Fruit fly (Drosophila melanogaster) whole organism, embryonic: ENCODE results near the gene CG13258.

Experiments used
- Atf6 ChIP-seq: fragments of 200-800 bp; sonication (Bioruptor generic); IDR thresholded peaks from 2 replicates; pipeline ENCODE4 v1.3.6; 2022; ENCODE audit warnings: missing biosample characterization, missing genetic modification characterization
- B-H1 ChIP-seq: fragments of 200-800 bp; sonication (Bioruptor generic); IDR thresholded peaks from 3 replicates; pipeline ENCODE4 v1.3.6; 2022; ENCODE audit warnings: missing biosample characterization, missing genetic modification characterization
- Bdp1 ChIP-seq: fragments of 200-800 bp; sonication (Bioruptor generic); optimal IDR thresholded peaks from 3 replicates; lab custom pipeline; 2016; ENCODE audit warnings: missing biosample characterization, missing genetic modification characterization
- CG10267 ChIP-seq: fragments of 200-800 bp; sonication (Bioruptor generic); optimal IDR thresholded peaks from 2 replicates; lab custom pipeline; 2018; ENCODE audit warnings: missing biosample characterization, mild to moderate bottlenecking, missing genetic modification characterization, moderate library complexity
- CG10565 ChIP-seq: fragments of 200-800 bp; sonication (Bioruptor generic); optimal IDR thresholded peaks from 3 replicates; lab custom pipeline; 2016; ENCODE audit warnings: missing biosample characterization, mild to moderate bottlenecking, missing genetic modification characterization
- CG12071 ChIP-seq: fragments of 200-800 bp; sonication (Bioruptor generic); optimal IDR thresholded peaks from 3 replicates; lab custom pipeline; 2018; ENCODE audit warnings: missing biosample characterization, mild to moderate bottlenecking, missing genetic modification characterization
- CG12104 ChIP-seq: fragments of 200-800 bp; sonication (Bioruptor generic); optimal IDR thresholded peaks from 3 replicates; lab custom pipeline; 2016; ENCODE audit warnings: missing biosample characterization, missing genetic modification characterization
- CG1233 ChIP-seq: fragments of 200-800 bp; sonication (Bioruptor generic); optimal IDR thresholded peaks from 4 replicates; lab custom pipeline; 2018; ENCODE audit warnings: missing biosample characterization, mild to moderate bottlenecking, missing genetic modification characterization
- CG14710 ChIP-seq: fragments of 200-800 bp; sonication (Bioruptor generic); optimal IDR thresholded peaks from 3 replicates; lab custom pipeline; 2019; ENCODE audit warnings: missing biosample characterization, mild to moderate bottlenecking, missing genetic modification characterization, moderate library complexity
- CG14860 ChIP-seq: fragments of 200-800 bp; sonication (Bioruptor generic); IDR thresholded peaks from 3 replicates; pipeline ENCODE4 v1.3.6; 2022; ENCODE audit warnings: missing biosample characterization, missing genetic modification characterization; ENCODE audit not compliant: partially characterized antibody
- CG16863 ChIP-seq: fragments of 200-800 bp; sonication (Bioruptor generic); optimal IDR thresholded peaks from 3 replicates; lab custom pipeline; 2016; ENCODE audit warnings: missing biosample characterization, missing genetic modification characterization
- CG17328 ChIP-seq: fragments of 200-800 bp; sonication (Bioruptor generic); IDR thresholded peaks from 2 replicates; pipeline ENCODE4 v1.3.6; 2022; ENCODE audit warnings: missing biosample characterization, missing genetic modification characterization
- CG18599 ChIP-seq: fragments of 200-800 bp; sonication (Bioruptor generic); optimal IDR thresholded peaks from 3 replicates; lab custom pipeline; 2017; ENCODE audit warnings: missing biosample characterization, missing genetic modification characterization, mild to moderate bottlenecking, moderate library complexity, missing genetic modification reagents
- CG2678 ChIP-seq: fragments of 200-800 bp; sonication (Bioruptor generic); optimal IDR thresholded peaks from 3 replicates; lab custom pipeline; 2019; ENCODE audit warnings: missing biosample characterization, mild to moderate bottlenecking, missing genetic modification characterization, moderate library complexity
- CG31224 ChIP-seq: fragments of 200-800 bp; sonication (Bioruptor generic); IDR thresholded peaks from 2 replicates; pipeline ENCODE4 v1.3.6; 2022; ENCODE audit warnings: missing biosample characterization, missing genetic modification characterization
- CG32767 ChIP-seq: fragments of 200-800 bp; sonication (Bioruptor generic); IDR thresholded peaks from 2 replicates; pipeline ENCODE4 v1.3.6; 2022; ENCODE audit warnings: missing biosample characterization, missing genetic modification characterization
- CG3407 ChIP-seq: fragments of 200-800 bp; sonication (Bioruptor generic); optimal IDR thresholded peaks from 2 replicates; lab custom pipeline; 2018; ENCODE audit warnings: missing biosample characterization, mild to moderate bottlenecking, missing genetic modification characterization
- CG34224 ChIP-seq: fragments of 200-800 bp; sonication (Bioruptor generic); IDR thresholded peaks from 3 replicates; pipeline ENCODE4 v1.3.6; 2022; ENCODE audit warnings: missing biosample characterization, missing genetic modification characterization; ENCODE audit not compliant: partially characterized antibody
- CG3838 ChIP-seq: fragments of 200-800 bp; sonication (Bioruptor generic); optimal IDR thresholded peaks from 3 replicates; lab custom pipeline; 2016; ENCODE audit warnings: missing biosample characterization, missing genetic modification characterization
- CG4282 ChIP-seq: fragments of 200-800 bp; sonication (Bioruptor generic); optimal IDR thresholded peaks from 2 replicates; lab custom pipeline; 2016; ENCODE audit warnings: missing biosample characterization, missing genetic modification characterization
- CG4707 ChIP-seq: fragments of 200-800 bp; sonication (Bioruptor generic); optimal IDR thresholded peaks from 2 replicates; lab custom pipeline; 2018; ENCODE audit warnings: missing biosample characterization, mild to moderate bottlenecking, missing genetic modification characterization, moderate library complexity
- Ets65A ChIP-seq: fragments of 200-800 bp; sonication (Bioruptor generic); peaks from one replicate; lab custom pipeline; 2016; ENCODE audit warnings: missing biosample characterization, missing genetic modification characterization
- HLH3B ChIP-seq: fragments of 200-800 bp; sonication (Bioruptor generic); IDR thresholded peaks from 2 replicates; pipeline ENCODE4 v1.3.6; 2022; ENCODE audit warnings: missing biosample characterization, missing genetic modification characterization
- HLHmδ ChIP-seq: fragments of 200-800 bp; sonication (Bioruptor generic); optimal IDR thresholded peaks from 2 replicates; lab custom pipeline; 2018; ENCODE audit warnings: missing biosample characterization, mild to moderate bottlenecking, missing genetic modification characterization, moderate library complexity
- Hand ChIP-seq: fragments of 200-800 bp; sonication (Bioruptor generic); optimal IDR thresholded peaks from 2 replicates; lab custom pipeline; 2017; ENCODE audit warnings: mild to moderate bottlenecking, missing biosample characterization, missing genetic modification reagents, missing genetic modification characterization
- HmgZ ChIP-seq: fragments of 200-800 bp; sonication (Bioruptor generic); optimal IDR thresholded peaks from 2 replicates; lab custom pipeline; 2018; ENCODE audit warnings: missing biosample characterization, mild to moderate bottlenecking, missing genetic modification characterization
- Hsf ChIP-seq: fragments of 200-800 bp; sonication (Bioruptor generic); optimal IDR thresholded peaks from 3 replicates; lab custom pipeline; 2016; ENCODE audit warnings: missing biosample characterization, missing genetic modification characterization
- MBD-R2 ChIP-seq: fragments of 200-800 bp; sonication (Bioruptor generic); IDR thresholded peaks from 2 replicates; pipeline ENCODE4 v1.3.6; 2022; ENCODE audit warnings: missing biosample characterization, missing genetic modification characterization
- Mad ChIP-seq: fragments of 200-800 bp; sonication (Bioruptor generic); optimal IDR thresholded peaks from 2 replicates; lab custom pipeline; 2016; ENCODE audit warnings: missing biosample characterization, missing genetic modification characterization
- Poxn ChIP-seq: fragments of 200-800 bp; sonication (Bioruptor generic); IDR thresholded peaks from 2 replicates; pipeline ENCODE4 v1.3.6; 2022; ENCODE audit warnings: missing biosample characterization, missing genetic modification characterization
- TFAM ChIP-seq: fragments of 200-800 bp; sonication (Bioruptor generic); optimal IDR thresholded peaks from 2 replicates; lab custom pipeline; 2017; ENCODE audit warnings: missing biosample characterization, missing genetic modification characterization, inconsistent platforms
- abd-A ChIP-seq: fragments of 200-800 bp; sonication (Bioruptor generic); optimal IDR thresholded peaks from 3 replicates; lab custom pipeline; 2019; ENCODE audit warnings: missing biosample characterization, mild to moderate bottlenecking, missing genetic modification characterization, moderate library complexity
- caup ChIP-seq: fragments of 200-800 bp; sonication (Bioruptor generic); optimal IDR thresholded peaks from 3 replicates; lab custom pipeline; 2017; ENCODE audit warnings: missing biosample characterization, mild to moderate bottlenecking, missing genetic modification characterization, moderate library complexity; ENCODE audit not compliant: severe bottlenecking
- crc ChIP-seq: fragments of 200-800 bp; sonication (Bioruptor generic); optimal IDR thresholded peaks from 2 replicates; lab custom pipeline; 2016; ENCODE audit warnings: missing biosample characterization, missing genetic modification characterization
- crp ChIP-seq, 2 experiments: fragments of 200-800 bp; sonication (Bioruptor generic); optimal IDR thresholded peaks; 2 replicates in 1 of 2; 3 replicates in 1 of 2; lab custom pipeline; 2017; ENCODE audit warnings: missing biosample characterization in 2 of 2, missing genetic modification characterization in 2 of 2, mild to moderate bottlenecking in 1 of 2, moderate library complexity in 1 of 2
- disco-r ChIP-seq: fragments of 200-800 bp; sonication (Bioruptor generic); optimal IDR thresholded peaks from 2 replicates; lab custom pipeline; 2016; ENCODE audit warnings: missing biosample characterization, missing genetic modification characterization
- dm ChIP-seq: fragments of 200-800 bp; sonication (Bioruptor generic); optimal IDR thresholded peaks from 3 replicates; lab custom pipeline; 2016; ENCODE audit warnings: missing biosample characterization, missing genetic modification characterization
- esg ChIP-seq: fragments of 200-800 bp; sonication (Bioruptor generic); conservative IDR thresholded peaks from 2 replicates; pipeline ENCODE4 v1.3.6; 2022; ENCODE audit warnings: missing biosample characterization, missing genetic modification characterization
- ewg ChIP-seq: fragments of 200-800 bp; sonication (Bioruptor generic); optimal IDR thresholded peaks from 3 replicates; lab custom pipeline; 2017; ENCODE audit warnings: mild to moderate bottlenecking, missing biosample characterization, missing genetic modification reagents, missing genetic modification characterization
- eyg ChIP-seq: fragments of 200-800 bp; sonication (Bioruptor generic); optimal IDR thresholded peaks from 3 replicates; lab custom pipeline; 2016; ENCODE audit warnings: missing biosample characterization, missing genetic modification characterization
- gsb-n ChIP-seq: fragments of 200-800 bp; sonication (Bioruptor generic); optimal IDR thresholded peaks from 3 replicates; lab custom pipeline; 2018; ENCODE audit warnings: missing biosample characterization, mild to moderate bottlenecking, missing genetic modification characterization
- gt ChIP-seq: fragments of 200-800 bp; sonication (Bioruptor generic); IDR thresholded peaks from 2 replicates; pipeline ENCODE4 v1.3.6; 2022; ENCODE audit warnings: missing biosample characterization, missing genetic modification characterization
- nau ChIP-seq: fragments of 200-800 bp; sonication (Bioruptor generic); optimal IDR thresholded peaks from 3 replicates; lab custom pipeline; 2017; ENCODE audit warnings: missing biosample characterization, mild to moderate bottlenecking, missing genetic modification characterization, missing genetic modification reagents
- pita ChIP-seq: fragments of 200-800 bp; sonication (Bioruptor generic); optimal IDR thresholded peaks from 2 replicates; lab custom pipeline; 2017; ENCODE audit warnings: missing biosample characterization, mild to moderate bottlenecking, missing genetic modification characterization
- pnt ChIP-seq: fragments of 200-800 bp; sonication (Bioruptor generic); optimal IDR thresholded peaks from 3 replicates; lab custom pipeline; 2016; ENCODE audit warnings: missing biosample characterization, missing genetic modification characterization
- ranshi ChIP-seq: fragments of 200-800 bp; sonication (Bioruptor generic); IDR thresholded peaks from 2 replicates; pipeline ENCODE4 v1.3.6; 2022; ENCODE audit warnings: missing biosample characterization, missing genetic modification characterization
- seq ChIP-seq: fragments of 200-800 bp; sonication (Bioruptor generic); IDR thresholded peaks from 2 replicates; pipeline ENCODE4 v1.3.6; 2022; ENCODE audit warnings: missing biosample characterization, missing genetic modification characterization
- tap ChIP-seq: fragments of 200-800 bp; optimal IDR thresholded peaks from 3 replicates; lab custom pipeline; 2019; ENCODE audit warnings: missing biosample characterization, mild to moderate bottlenecking, missing genetic modification characterization, moderate library complexity
- tup ChIP-seq: fragments of 200-800 bp; sonication (Bioruptor generic); optimal IDR thresholded peaks from 2 replicates; lab custom pipeline; 2016; ENCODE audit warnings: missing biosample characterization, mild to moderate bottlenecking, missing genetic modification characterization, moderate library complexity
- zfh2 ChIP-seq: fragments of 200-800 bp; sonication (Bioruptor generic); optimal IDR thresholded peaks from 2 replicates; lab custom pipeline; 2016; ENCODE audit warnings: missing biosample characterization, missing genetic modification characterization

CG13258 gene

DNA sequence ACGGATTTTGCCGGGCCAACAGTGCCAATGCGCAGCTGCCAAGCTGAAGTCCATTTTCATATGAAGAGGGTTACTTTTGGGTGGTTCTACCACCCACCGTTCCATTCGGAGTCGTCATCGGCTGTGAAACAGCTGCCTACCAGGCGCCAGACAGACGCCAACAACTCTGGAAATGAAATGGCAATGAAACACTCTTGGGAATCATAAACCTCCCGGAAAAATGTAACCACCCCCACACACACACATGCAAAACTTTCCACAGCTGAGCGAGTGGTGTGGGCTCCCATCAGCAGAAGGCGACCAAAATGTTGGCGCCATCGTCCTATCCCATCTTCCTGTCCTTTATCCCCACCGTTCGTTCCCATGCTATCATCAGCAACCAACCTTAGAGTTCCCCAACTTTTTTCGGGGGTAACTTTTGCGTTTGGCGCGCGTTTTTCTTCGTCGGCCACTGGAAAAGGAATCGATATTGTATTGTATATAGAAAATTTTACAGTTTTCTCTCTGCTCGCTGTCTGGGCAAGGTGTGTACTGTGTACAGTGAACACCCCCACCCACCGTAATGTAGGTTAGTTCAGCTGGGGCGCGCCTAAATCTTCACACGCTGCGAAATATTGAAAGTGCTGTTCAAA is 17.5 kb downstream of the CG13258 start:
- TF ChIP-seq Hand (GFP tag; lab: Kevin White, UChicago) (no peak), HmgZ (tag; lab: Kevin White, UChicago) (no peak), CG32767 (GFP tag; lab: Robert Waterston, UW) (peak; percentile 8; the same call in 1 of the 2 replicates), Ets65A (GFP tag; lab: Kevin White, UChicago) (peak; percentile 79), tup (GFP tag; lab: Kevin White, UChicago) (no peak), CG14860 (GFP tag; lab: Robert Waterston, UW) (no peak), CG4282 (GFP tag; lab: Kevin White, UChicago) (no peak), zfh2 (GFP tag; lab: Kevin White, UChicago) (no peak), Mad (GFP tag; lab: Kevin White, UChicago) (no peak), CG16863 (GFP tag; lab: Kevin White, UChicago) (no peak), pita (GFP tag; lab: Kevin White, UChicago) (no peak), esg (no peak), HLH3B (GFP tag; lab: Robert Waterston, UW) (no peak), TFAM (GFP tag; lab: Kevin White, UChicago) (no peak), CG34224 (GFP tag; lab: Robert Waterston, UW) (0 out of 3 replicates have a peak, but pooled peaks have one; percentile 31), caup (GFP tag; lab: Kevin White, UChicago) (no peak), crp (GFP tag; optimal IDR thresholded peaks at IDR 0.05; lab: Kevin White, UChicago) (peak in 1 of 2 experiments; percentile 67), CG3407 (GFP tag; lab: Kevin White, UChicago) (no peak), ewg (GFP tag; lab: Kevin White, UChicago) (peak; percentile 79), tap (tag; lab: Kevin White, UChicago) (no peak), CG1233 (GFP tag; lab: Kevin White, UChicago) (no peak), CG12071 (GFP tag; lab: Kevin White, UChicago) (no peak), CG10267 (no peak), gt (GFP tag; lab: Robert Waterston, UW) (no peak), CG14710 (no peak), CG2678 (tag; lab: Kevin White, UChicago) (no peak), eyg (GFP tag; lab: Kevin White, UChicago) (no peak), disco-r (no peak), CG3838 (GFP tag; lab: Kevin White, UChicago) (no peak), crc (GFP tag; lab: Kevin White, UChicago) (no peak), CG12104 (no peak), HLHmδ (GFP tag; lab: Kevin White, UChicago) (no peak), MBD-R2 (GFP tag; lab: Robert Waterston, UW) (no peak), CG4707 (no peak), Atf6 (GFP tag; lab: Robert Waterston, UW) (no peak), CG31224 (peak; percentile 98), pnt (GFP tag; lab: Kevin White, UChicago) (no peak), Bdp1 (GFP tag; lab: Kevin White, UChicago) (no peak), gsb-n (no peak), CG18599 (no peak), nau (GFP tag; lab: Kevin White, UChicago) (no peak), Hsf (GFP tag; lab: Kevin White, UChicago) (no peak), Poxn (no peak), ranshi (no peak), seq (0 out of 2 replicates have a peak, but pooled peaks have one; percentile 34), CG10565 (no peak), dm (GFP tag; lab: Kevin White, UChicago) (no peak), abd-A (tag; lab: Kevin White, UChicago) (peak; percentile 92), B-H1 (GFP tag; lab: Robert Waterston, UW) (no peak), CG17328 (GFP tag; lab: Robert Waterston, UW) (no peak)
